Fruit fly (Drosophila melanogaster) whole organism, embryonic: ENCODE data around the gene CG34135.

Source experiments
- Bteb2 ChIP-seq: fragments of 200-800 bp; sonication (Bioruptor generic); optimal IDR thresholded peaks from 2 replicates; lab custom pipeline; 2016; ENCODE audit warnings: missing biosample characterization, missing genetic modification characterization
- CG10462 ChIP-seq: fragments of 200-800 bp; sonication (Bioruptor generic); optimal IDR thresholded peaks from 2 replicates; lab custom pipeline; 2016; ENCODE audit warnings: missing biosample characterization, missing genetic modification characterization
- CG13287 ChIP-seq: fragments of 200-800 bp; sonication (Bioruptor generic); IDR thresholded peaks from 2 replicates; pipeline ENCODE4 v1.3.6; 2022; ENCODE audit warnings: missing biosample characterization, missing genetic modification characterization; ENCODE audit not compliant: partially characterized antibody
- CG13624 ChIP-seq: fragments of 200-800 bp; sonication (Bioruptor generic); optimal IDR thresholded peaks from 2 replicates; lab custom pipeline; 2016; ENCODE audit warnings: missing biosample characterization, missing genetic modification characterization
- CG1647 ChIP-seq: fragments of 200-800 bp; sonication (Bioruptor generic); optimal IDR thresholded peaks from 3 replicates; lab custom pipeline; 2016; ENCODE audit warnings: missing biosample characterization, missing genetic modification characterization
- CG17912 ChIP-seq: fragments of 200-800 bp; sonication (Bioruptor generic); optimal IDR thresholded peaks from 2 replicates; lab custom pipeline; 2018; ENCODE audit warnings: missing biosample characterization, mild to moderate bottlenecking, missing genetic modification characterization
- CG18599 ChIP-seq: fragments of 200-800 bp; sonication (Bioruptor generic); optimal IDR thresholded peaks from 3 replicates; lab custom pipeline; 2017; ENCODE audit warnings: missing biosample characterization, missing genetic modification characterization, mild to moderate bottlenecking, moderate library complexity, missing genetic modification reagents
- CG2202 ChIP-seq: fragments of 200-800 bp; sonication (Bioruptor generic); optimal IDR thresholded peaks from 2 replicates; lab custom pipeline; 2018; ENCODE audit warnings: missing biosample characterization, mild to moderate bottlenecking, missing genetic modification characterization
- CG3065 ChIP-seq: fragments of 200-800 bp; sonication (Bioruptor generic); optimal IDR thresholded peaks from 2 replicates; lab custom pipeline; 2016; ENCODE audit warnings: missing biosample characterization, missing genetic modification characterization
- CG4730 ChIP-seq: fragments of 200-800 bp; sonication (Bioruptor generic); IDR thresholded peaks from 2 replicates; pipeline ENCODE4 v1.3.6; 2022; ENCODE audit warnings: missing biosample characterization, missing genetic modification characterization
- CG6175 ChIP-seq: fragments of 200-800 bp; sonication (Bioruptor generic); IDR thresholded peaks from 3 replicates; pipeline ENCODE4 v1.3.6; 2022; ENCODE audit warnings: missing biosample characterization, missing genetic modification characterization
- CG6689 ChIP-seq: fragments of 200-800 bp; sonication (Bioruptor generic); IDR thresholded peaks from 2 replicates; pipeline ENCODE4 v1.3.6; 2022; ENCODE audit warnings: missing biosample characterization, missing genetic modification characterization
- CG6791 ChIP-seq: fragments of 200-800 bp; sonication (Bioruptor generic); IDR thresholded peaks from 3 replicates; pipeline ENCODE4 v1.3.6; 2022; ENCODE audit warnings: missing biosample characterization, missing genetic modification characterization; ENCODE audit not compliant: partially characterized antibody
- CG7786 ChIP-seq: fragments of 200-800 bp; sonication (Bioruptor generic); optimal IDR thresholded peaks from 2 replicates; lab custom pipeline; 2016; ENCODE audit warnings: missing biosample characterization, missing genetic modification characterization
- CG8290 ChIP-seq, 3 experiments: fragments of 200-800 bp; sonication (Bioruptor generic); optimal IDR thresholded peaks; 2 replicates each; lab custom pipeline; 2016 to 2019; ENCODE audit warnings: missing biosample characterization in 3 of 3, missing genetic modification characterization in 3 of 3, mild to moderate bottlenecking in 2 of 3, moderate library complexity in 1 of 3
- CG8359 ChIP-seq: fragments of 200-800 bp; sonication (Bioruptor generic); optimal IDR thresholded peaks from 2 replicates; lab custom pipeline; 2017; ENCODE audit warnings: missing biosample characterization, mild to moderate bottlenecking, missing genetic modification characterization, borderline replicate concordance
- CrebB ChIP-seq: fragments of 200-800 bp; sonication (Bioruptor generic); optimal IDR thresholded peaks from 3 replicates; lab custom pipeline; 2018; ENCODE audit warnings: missing biosample characterization, mild to moderate bottlenecking, missing genetic modification characterization
- Elba2 ChIP-seq: fragments of 200-800 bp; sonication (Bioruptor generic); optimal IDR thresholded peaks from 3 replicates; lab custom pipeline; 2016; ENCODE audit warnings: missing biosample characterization, missing genetic modification characterization
- HmgZ ChIP-seq: fragments of 200-800 bp; sonication (Bioruptor generic); optimal IDR thresholded peaks from 2 replicates; lab custom pipeline; 2018; ENCODE audit warnings: missing biosample characterization, mild to moderate bottlenecking, missing genetic modification characterization
- Hr78 ChIP-seq, 2 experiments: fragments of 200-800 bp in 1 of 2; fragments of >200 bp in 1 of 2; sonication (Bioruptor generic) in 1 of 2; optimal IDR thresholded peaks; 2 replicates each; lab custom pipeline; 2017 to 2019; ENCODE audit warnings: missing biosample characterization in 2 of 2, missing genetic modification characterization in 2 of 2, mild to moderate bottlenecking in 1 of 2, moderate library complexity in 1 of 2
- Myb ChIP-seq: fragments of 200-800 bp; sonication (Bioruptor generic); optimal IDR thresholded peaks from 2 replicates; lab custom pipeline; 2016; ENCODE audit warnings: missing biosample characterization, missing genetic modification characterization
- NFAT ChIP-seq: fragments of 200-800 bp; sonication (Bioruptor generic); IDR thresholded peaks from 2 replicates; pipeline ENCODE4 v1.3.6; 2022; ENCODE audit warnings: missing biosample characterization, missing genetic modification characterization
- Oli ChIP-seq: fragments of 200-800 bp; sonication (Bioruptor generic); optimal IDR thresholded peaks from 2 replicates; lab custom pipeline; 2018; ENCODE audit warnings: missing biosample characterization, mild to moderate bottlenecking, missing genetic modification characterization, moderate library complexity
- Optix ChIP-seq: fragments of 200-800 bp; sonication (Bioruptor generic); IDR thresholded peaks from 3 replicates; pipeline ENCODE4 v1.3.6; 2022; ENCODE audit warnings: missing biosample characterization, missing genetic modification characterization
- Pdp1 ChIP-seq, 2 experiments: fragments of 200-800 bp; sonication (Bioruptor generic); optimal IDR thresholded peaks; 3 replicates each; lab custom pipeline; 2016; ENCODE audit warnings: missing biosample characterization in 2 of 2, missing genetic modification characterization in 2 of 2, mild to moderate bottlenecking in 1 of 2, moderate library complexity in 1 of 2
- Poxn ChIP-seq: fragments of 200-800 bp; sonication (Bioruptor generic); IDR thresholded peaks from 2 replicates; pipeline ENCODE4 v1.3.6; 2022; ENCODE audit warnings: missing biosample characterization, missing genetic modification characterization
- Rx ChIP-seq: fragments of 200-800 bp; sonication (Bioruptor generic); IDR thresholded peaks from 2 replicates; pipeline ENCODE4 v1.3.6; 2022; ENCODE audit warnings: missing biosample characterization, missing genetic modification characterization
- Side ChIP-seq: fragments of 200-800 bp; sonication (Bioruptor generic); optimal IDR thresholded peaks from 2 replicates; lab custom pipeline; 2016; ENCODE audit warnings: missing biosample characterization, missing genetic modification characterization
- br ChIP-seq: fragments of >200 bp; optimal IDR thresholded peaks from 2 replicates; lab custom pipeline; 2017
- chm ChIP-seq: fragments of 200-800 bp; sonication (Bioruptor generic); IDR thresholded peaks from 2 replicates; pipeline ENCODE4 v1.3.6; 2022; ENCODE audit warnings: missing biosample characterization, missing genetic modification characterization
- dm ChIP-seq: fragments of 200-800 bp; sonication (Bioruptor generic); optimal IDR thresholded peaks from 3 replicates; lab custom pipeline; 2016; ENCODE audit warnings: missing biosample characterization, missing genetic modification characterization
- dpn ChIP-seq, 2 experiments: fragments of 200-800 bp; sonication (Bioruptor generic); optimal IDR thresholded peaks; 3 replicates each; lab custom pipeline; 2016; ENCODE audit warnings: missing biosample characterization in 2 of 2, missing genetic modification characterization in 2 of 2
- eve ChIP-seq, 2 experiments: fragments of >200 bp; optimal IDR thresholded peaks; 2 replicates each; lab custom pipeline; 2017; ENCODE audit warnings: missing biosample characterization in 2 of 2, missing genetic modification characterization in 2 of 2
- eyg ChIP-seq: fragments of 200-800 bp; sonication (Bioruptor generic); optimal IDR thresholded peaks from 3 replicates; lab custom pipeline; 2016; ENCODE audit warnings: missing biosample characterization, missing genetic modification characterization
- fd3F ChIP-seq: fragments of 200-800 bp; sonication (Bioruptor generic); optimal IDR thresholded peaks from 2 replicates; lab custom pipeline; 2018; ENCODE audit warnings: missing biosample characterization, mild to moderate bottlenecking, missing genetic modification characterization, moderate library complexity
- gce ChIP-seq: fragments of 200-800 bp; sonication (Bioruptor generic); IDR thresholded peaks from 3 replicates; pipeline ENCODE4 v1.3.6; 2022; ENCODE audit warnings: missing biosample characterization, missing genetic modification characterization
- jigr1 ChIP-seq: fragments of 200-800 bp; sonication (Bioruptor generic); IDR thresholded peaks from 3 replicates; pipeline ENCODE4 v1.3.6; 2022; ENCODE audit warnings: missing biosample characterization, missing genetic modification characterization
- kay ChIP-seq: fragments of 200-800 bp; sonication (Bioruptor generic); optimal IDR thresholded peaks from 2 replicates; lab custom pipeline; 2016; ENCODE audit warnings: missing biosample characterization, missing genetic modification characterization
- lilli ChIP-seq: fragments of 200-800 bp; sonication (Bioruptor generic); optimal IDR thresholded peaks from 3 replicates; lab custom pipeline; 2016; ENCODE audit warnings: missing biosample characterization, missing genetic modification characterization
- lov ChIP-seq, 2 experiments: fragments of 200-800 bp in 1 of 2; fragments of >200 bp in 1 of 2; sonication (Bioruptor generic) in 1 of 2; IDR thresholded peaks in 1 of 2; optimal IDR thresholded peaks in 1 of 2; 2 replicates in 1 of 2; 3 replicates in 1 of 2; pipeline versions ENCODE4 v1.3.6 to Lab custom; 2017 to 2022; ENCODE audit warnings: missing biosample characterization in 1 of 2, missing genetic modification characterization in 1 of 2
- nmo ChIP-seq: fragments of 200-800 bp; sonication (Bioruptor generic); optimal IDR thresholded peaks from 2 replicates; lab custom pipeline; 2018; ENCODE audit warnings: missing biosample characterization, mild to moderate bottlenecking, missing genetic modification characterization, moderate library complexity
- pho ChIP-seq: fragments of 200-800 bp; sonication (Bioruptor generic); optimal IDR thresholded peaks from 2 replicates; lab custom pipeline; 2016; ENCODE audit warnings: missing biosample characterization, missing genetic modification characterization
- pita ChIP-seq: fragments of 200-800 bp; sonication (Bioruptor generic); optimal IDR thresholded peaks from 2 replicates; lab custom pipeline; 2017; ENCODE audit warnings: missing biosample characterization, mild to moderate bottlenecking, missing genetic modification characterization
- sima ChIP-seq: fragments of 200-800 bp; sonication (Bioruptor generic); optimal IDR thresholded peaks from 2 replicates; lab custom pipeline; 2016; ENCODE audit warnings: missing biosample characterization, missing genetic modification characterization
- sna ChIP-seq: fragments of 200-800 bp; sonication (Bioruptor generic); IDR thresholded peaks from 2 replicates; pipeline ENCODE4 v1.3.6; 2022; ENCODE audit warnings: missing biosample characterization, missing genetic modification characterization; ENCODE audit not compliant: partially characterized antibody
- sr ChIP-seq: fragments of 200-800 bp; sonication (Bioruptor generic); IDR thresholded peaks from 3 replicates; pipeline ENCODE4 v1.3.6; 2022; ENCODE audit warnings: missing biosample characterization, missing genetic modification characterization
- trem ChIP-seq: fragments of 200-800 bp; optimal IDR thresholded peaks from 3 replicates; lab custom pipeline; 2019; ENCODE audit warnings: missing biosample characterization, mild to moderate bottlenecking, missing genetic modification characterization, moderate library complexity
- usp ChIP-seq: fragments of >200 bp; optimal IDR thresholded peaks from 2 replicates; lab custom pipeline; 2017; ENCODE audit warnings: missing biosample characterization, missing genetic modification characterization
- wdn ChIP-seq: fragments of 200-800 bp; sonication (Bioruptor generic); IDR thresholded peaks from 2 replicates; pipeline ENCODE4 v1.3.6; 2022; ENCODE audit warnings: missing biosample characterization, missing genetic modification characterization

Gene CG34135

DNA sequence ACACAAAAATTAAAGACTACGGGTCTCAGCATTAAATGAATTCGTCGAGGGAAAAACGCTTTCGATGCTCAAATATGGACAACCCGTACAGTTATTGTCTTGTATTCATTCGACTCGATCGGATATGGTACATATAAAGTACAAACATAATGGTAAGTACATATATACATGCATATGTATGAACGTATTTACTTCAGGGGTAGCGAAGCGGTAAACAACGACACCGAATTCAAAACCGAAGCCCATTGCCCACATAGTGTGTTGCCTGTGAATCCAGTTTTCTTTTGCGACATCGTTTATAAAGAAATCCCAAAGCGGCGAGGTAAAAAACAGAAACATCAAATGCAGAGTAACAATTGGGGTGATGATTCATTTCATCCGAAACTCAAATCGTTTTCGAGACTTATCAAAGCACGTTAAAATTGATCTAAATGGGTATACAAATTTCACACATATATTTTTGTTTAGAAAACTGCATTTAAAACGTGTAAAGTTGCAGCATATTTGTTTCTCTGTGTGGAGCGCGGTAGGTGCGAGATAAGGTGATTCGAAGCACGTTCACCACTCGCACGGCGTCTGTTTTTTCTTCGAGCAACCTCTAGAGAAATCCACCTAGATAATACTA lies 44.5 kb upstream of the CG34135 start (continued):
- TF ChIP-seq Elba2 (GFP tag; lab: Kevin White, UChicago) (no peak), nmo (GFP tag; lab: Kevin White, UChicago) (peak; percentile 53), Oli (tag; lab: Kevin White, UChicago) (peak; percentile 16), CG17912 (GFP tag; lab: Kevin White, UChicago) (no peak), dm (no peak), sna (no peak), CG6791 (GFP tag; lab: Robert Waterston, UW) (no peak), CG8290 (GFP tag; optimal IDR thresholded peaks at IDR 0.05; lab: Kevin White, UChicago) (no peak), CG8290 (tag; optimal IDR thresholded peaks at IDR 0.05; lab: Kevin White, UChicago) (peak in 1 of 2 experiments; percentile 23), jigr1 (GFP tag; lab: Robert Waterston, UW) (no peak), CG6689 (GFP tag; lab: Robert Waterston, UW) (peak; percentile 73), gce (0 out of 3 replicates have a peak, but pooled peaks have one; percentile 10), CG3065 (GFP tag; lab: Kevin White, UChicago) (no peak), Myb (peak; percentile 18), lilli (GFP tag; lab: Kevin White, UChicago) (peak; percentile 59), eyg (no peak), br (lab: Kevin White, UChicago) (no peak), sr (no peak), trem (tag; lab: Kevin White, UChicago) (no peak), Bteb2 (GFP tag; lab: Kevin White, UChicago) (no peak), pho (GFP tag; lab: Kevin White, UChicago) (peak; percentile 6), kay (GFP tag; lab: Kevin White, UChicago) (peak; percentile 64), pita (GFP tag; lab: Kevin White, UChicago) (no peak), Rx (GFP tag; lab: Robert Waterston, UW) (no peak; the same call in 1 of the 2 replicates), chm (peak; percentile 73; the same call in 1 of the 2 replicates), wdn (GFP tag; lab: Robert Waterston, UW) (0 out of 2 replicates have a peak, but pooled peaks have one; percentile 24), usp (no peak), CG1647 (peak; percentile 18), CG13624 (GFP tag; lab: Kevin White, UChicago) (peak; percentile 39), CrebB (tag; lab: Kevin White, UChicago) (no peak), CG7786 (peak; percentile 36), HmgZ (peak; percentile 22), Optix (GFP tag; lab: Robert Waterston, UW) (no peak), CG10462 (no peak), CG8359 (GFP tag; lab: Kevin White, UChicago) (no peak), Poxn (GFP tag; lab: Robert Waterston, UW) (no peak), CG13287 (GFP tag; lab: Robert Waterston, UW) (no peak), dpn (GFP tag; optimal IDR thresholded peaks at IDR 0.05; lab: Kevin White, UChicago) (peak; percentile 43 to 44), Side (no peak), NFAT (peak; percentile 60), Hr78 (GFP tag; optimal IDR thresholded peaks at IDR 0.05; lab: Kevin White, UChicago) (peak in 1 of 2 experiments; percentile 36), eve (GFP tag; optimal IDR thresholded peaks at IDR 0.05; lab: Kevin White, UChicago) (peak in 1 of 2 experiments; percentile 83), Pdp1 (GFP tag; optimal IDR thresholded peaks at IDR 0.05; lab: Kevin White, UChicago) (peak; percentile 32 to 56), CG18599 (peak; percentile 38), CG6175 (no peak), CG4730 (GFP tag; lab: Robert Waterston, UW) (0 out of 2 replicates have a peak, but pooled peaks have one; percentile 28), sima (no peak), lov (optimal IDR thresholded peaks at IDR 0.05; lab: Kevin White, UChicago) (no peak), lov (GFP tag; IDR thresholded peaks at IDR 0.05; lab: Robert Waterston, UW) (no peak; the same call in 2 of the 3 replicates), fd3F (no peak), CG2202 (tag; lab: Kevin White, UChicago) (no peak)
